Worm (Caenorhabditis elegans) whole organism, L4/young adult: ENCODE results near the gene D2045.8.

Experiments
- W03F9.2 ChIP-seq: fragments of 150-350 bp; optimal IDR thresholded peaks from 2 replicates; lab custom pipeline; 2014; ENCODE audit warnings: missing biosample characterization, missing genetic modification characterization
- him-1 ChIP-seq: sonication (generic microtip); optimal IDR thresholded peaks from 2 replicates; lab custom pipeline; 2016; ENCODE audit warnings: missing genotype, missing genetic modification reagents, missing genetic modification characterization, missing compliant biosample characterization

DNA sequence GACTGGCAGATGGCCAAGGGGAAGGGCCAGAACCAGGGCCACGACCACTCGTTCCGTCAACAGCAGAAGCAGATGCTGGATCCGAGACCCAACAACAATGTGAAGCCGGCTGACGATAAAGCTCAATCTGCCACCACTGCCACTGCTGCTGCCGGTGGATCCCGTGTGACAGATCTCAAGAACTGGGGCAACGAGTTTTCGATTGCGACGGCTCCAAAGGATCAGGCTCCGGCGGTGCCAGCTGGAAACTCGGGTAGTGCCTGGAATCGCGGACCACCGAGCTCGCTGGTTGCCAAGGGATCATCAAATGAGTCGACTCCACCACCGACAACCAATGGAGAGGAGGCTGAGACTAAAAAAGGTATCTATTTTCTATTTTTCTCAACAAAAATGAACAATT is 17.6 kb upstream of the D2045.8 start:
- TF ChIP-seq W03F9.2 (tag; lab: Kevin White, UChicago) (no peak), him-1 (tag; lab: Kevin White, UChicago) (no peak)
